Fruit fly (Drosophila melanogaster) whole organism, pupa: Measurements from ENCODE around the gene snk.

ENCODE experiments used
- CG17806 ChIP-seq: fragments of 200-800 bp; sonication (Bioruptor generic); optimal IDR thresholded peaks from 2 replicates; lab custom pipeline; 2018; ENCODE audit warnings: missing biosample characterization, mild to moderate bottlenecking, missing genetic modification characterization, moderate library complexity
- D1 ChIP-seq: fragments of 200-800 bp; sonication (Bioruptor generic); optimal IDR thresholded peaks from 2 replicates; lab custom pipeline; 2018; ENCODE audit warnings: missing biosample characterization, mild to moderate bottlenecking, missing genetic modification characterization, moderate library complexity
- gl ChIP-seq: fragments of 200-800 bp; sonication (Bioruptor generic); optimal IDR thresholded peaks from 2 replicates; lab custom pipeline; 2018; ENCODE audit warnings: missing biosample characterization, mild to moderate bottlenecking, missing genetic modification characterization

DNA sequence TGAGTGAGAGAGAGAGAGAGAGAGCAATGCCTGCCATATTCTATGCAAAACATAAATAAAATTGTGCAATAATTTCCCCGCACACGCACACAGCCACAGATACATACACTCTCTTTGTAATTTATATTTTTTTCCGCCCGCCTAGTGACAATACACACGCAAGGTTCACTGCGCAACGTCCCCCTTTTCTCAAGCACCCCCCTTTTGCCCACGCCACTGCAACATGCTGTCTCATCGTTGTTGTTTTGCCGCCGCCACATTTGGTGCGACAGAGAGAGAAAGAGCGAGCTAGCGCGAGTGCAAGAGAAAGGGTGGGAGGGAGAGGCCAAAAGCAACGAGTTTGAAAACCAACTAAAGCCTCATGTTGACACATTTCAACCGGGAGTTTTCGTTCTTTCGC, 30.2 kb downstream of the snk start:
- TF ChIP-seq gl (tag; lab: Kevin White, UChicago) (peak; percentile 58), CG17806 (peak; percentile 56), D1 (no peak)
